Fruit fly (Drosophila melanogaster): Measurements from ENCODE around the gene Trs33.

Gene Trs33

DNA sequence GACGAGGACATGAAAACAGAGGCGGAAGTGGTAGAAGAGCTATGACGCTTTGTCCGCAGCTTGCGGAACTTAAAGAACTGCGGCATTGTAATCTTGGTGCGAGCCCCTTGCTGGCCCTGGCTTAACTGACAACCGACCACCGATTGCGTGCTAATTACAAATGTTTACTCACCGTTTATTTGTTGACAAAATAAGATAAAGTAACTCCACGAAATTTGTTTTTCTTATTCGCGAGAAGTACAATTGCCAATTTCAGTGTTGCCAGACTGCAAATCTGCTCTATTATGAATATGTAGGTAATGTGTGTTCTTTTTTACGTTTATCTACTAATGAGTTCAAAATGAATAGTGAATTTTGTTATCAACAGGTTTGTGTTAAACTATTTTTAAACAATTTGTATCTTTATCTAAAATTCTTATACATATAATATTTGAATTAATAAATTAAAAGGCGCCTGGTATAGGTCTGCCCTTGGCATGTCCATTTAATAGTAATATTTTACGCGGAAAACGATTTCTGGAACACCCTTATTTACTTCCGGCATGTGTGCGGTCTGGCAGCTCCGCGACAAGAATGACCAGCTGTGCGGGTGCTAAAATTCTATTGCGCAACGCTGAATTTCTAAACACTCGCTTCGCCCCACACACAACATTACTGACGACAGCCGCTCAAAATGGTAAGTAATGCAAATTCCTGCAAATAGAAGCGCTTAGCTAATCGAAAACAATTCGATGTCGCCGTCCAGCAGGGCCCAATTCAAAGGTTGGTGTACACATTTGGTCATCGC, 6.0 kb upstream of the Trs33 start, which contains the start of the genes Atg4b and Hibch (continued):
- TF ChIP-seq lbe (GFP tag; optimal IDR thresholded peaks at IDR 0.05) (peak; percentile 80), CoRest (tag; optimal IDR thresholded peaks at IDR 0.05) (peak; percentile 93), CG13123 (GFP tag; optimal IDR thresholded peaks at IDR 0.05) (peak; percentile 63), CG7987 (GFP tag; optimal IDR thresholded peaks at IDR 0.05) (peak; percentile 55), CG32767 (GFP tag; IDR thresholded peaks at IDR 0.05) (peak; percentile 59; the same call in 1 of the 2 replicates), C15 (GFP tag; IDR thresholded peaks at IDR 0.05) (0 out of 3 replicates have a peak, but pooled peaks have one; percentile 18), pnt (GFP tag; optimal IDR thresholded peaks at IDR 0.05) (peak; percentile 41), TFAM (GFP tag; optimal IDR thresholded peaks at IDR 0.05) (no peak), CG6175 (GFP tag; IDR thresholded peaks at IDR 0.05) (peak; percentile 60; the same call in 2 of the 3 replicates), pzg (GFP tag; optimal IDR thresholded peaks at IDR 0.05) (peak; percentile 47), HHEX (GFP tag; optimal IDR thresholded peaks at IDR 0.05) (peak; percentile 81), pan (optimal IDR thresholded peaks at IDR 0.05) (no peak), pan (GFP tag; optimal IDR thresholded peaks at IDR 0.05 in 1 of 2, IDR thresholded peaks at IDR 0.05 in 1 of 2) (peak in 1 of 2 experiments; percentile 83), eyg (GFP tag; optimal IDR thresholded peaks at IDR 0.05) (no peak), CG7357 (GFP tag; IDR thresholded peaks at IDR 0.05) (peak; percentile 68), az2 (GFP tag; optimal IDR thresholded peaks at IDR 0.05) (peak; percentile 82), CG8290 (GFP tag; optimal IDR thresholded peaks at IDR 0.05) (no peak), CG8290 (tag; optimal IDR thresholded peaks at IDR 0.05) (peak; percentile 48 to 54), onecut (GFP tag; IDR thresholded peaks at IDR 0.05) (peak; percentile 49), CG16779 (GFP tag; IDR thresholded peaks at IDR 0.05) (0 out of 2 replicates have a peak, but pooled peaks have one; percentile 27), CG7786 (GFP tag; optimal IDR thresholded peaks at IDR 0.05) (no peak), emc (GFP tag; optimal IDR thresholded peaks at IDR 0.05) (no peak), Elba2 (GFP tag; optimal IDR thresholded peaks at IDR 0.05) (peak; percentile 84), CG17328 (GFP tag; IDR thresholded peaks at IDR 0.05) (no peak; the same call in 1 of the 2 replicates), CG11093 (GFP tag; IDR thresholded peaks at IDR 0.05) (peak; percentile 73; the same call in 2 of the 3 replicates), CG7556 (GFP tag; optimal IDR thresholded peaks at IDR 0.05) (peak; percentile 87), CG7839 (tag; optimal IDR thresholded peaks at IDR 0.05) (peak; percentile 89), CG5953 (GFP tag; IDR thresholded peaks at IDR 0.05) (peak; percentile 56; the same call in 1 of the 2 replicates), dmrt99B (tag; optimal IDR thresholded peaks at IDR 0.05) (no peak), CG15269 (tag; optimal IDR thresholded peaks at IDR 0.05) (peak; percentile 85), Mrtf (GFP tag; IDR thresholded peaks at IDR 0.05) (peak; percentile 73), CG18599 (GFP tag; optimal IDR thresholded peaks at IDR 0.05) (peak; percentile 91), Doc2 (GFP tag; IDR thresholded peaks at IDR 0.05) (no peak), CG13287 (GFP tag; IDR thresholded peaks at IDR 0.05; ENCODE audit: partially characterized antibody) (peak; percentile 14; the same call in 1 of the 2 replicates), B-H1 (GFP tag; IDR thresholded peaks at IDR 0.05) (peak; percentile 66), CG14014 (GFP tag; IDR thresholded peaks at IDR 0.05) (peak; percentile 69), jing (GFP tag; optimal IDR thresholded peaks at IDR 0.05) (no peak), CG1792 (GFP tag; optimal IDR thresholded peaks at IDR 0.05) (no peak), tna (GFP tag; IDR thresholded peaks at IDR 0.05; ENCODE audit: partially characterized antibody) (no peak), kah (GFP tag; optimal IDR thresholded peaks at IDR 0.05) (peak; percentile 65), CG6689 (GFP tag; IDR thresholded peaks at IDR 0.05) (peak; percentile 94), CG4424 (GFP tag; optimal IDR thresholded peaks at IDR 0.05) (peak; percentile 83), CG9932 (GFP tag; IDR thresholded peaks at IDR 0.05) (peak; percentile 94), nmo (GFP tag; optimal IDR thresholded peaks at IDR 0.05) (peak; percentile 79), ATbp (GFP tag; optimal IDR thresholded peaks at IDR 0.05) (peak; percentile 59), CG31224 (GFP tag; IDR thresholded peaks at IDR 0.05) (peak; percentile 75), CG13424 (tag; optimal IDR thresholded peaks at IDR 0.05) (peak; percentile 91), CG10979 (tag; optimal IDR thresholded peaks at IDR 0.05) (peak; percentile 84), Nf-YC (tag; optimal IDR thresholded peaks at IDR 0.05) (peak; percentile 87)

All from whole organism, embryonic.